Worm (Caenorhabditis elegans): ENCODE results near the gene C30G7.5.

The C30G7.5 gene

ce11 chrV:14954633-14955032 lies at the start of gene C30G7.5:
C30G7.5 (minus strand) TSS chrV:14954733.
- TF ChIP-seq lsy-2 (tag; optimal IDR thresholded peaks at IDR 0.05) = no peak

- TF ChIP-seq mab-5 (tag; optimal IDR thresholded peaks at IDR 0.05) (no peak), bed-3 (GFP tag; optimal IDR thresholded peaks at IDR 0.05) (peak; percentile 32), mls-2 (tag; optimal IDR thresholded peaks at IDR 0.05) (peak; percentile 80), lin-13 (tag; optimal IDR thresholded peaks at IDR 0.05) (peak; percentile 93), lin-32 (GFP tag; optimal IDR thresholded peaks at IDR 0.05) (no peak), cnd-1 (tag; optimal IDR thresholded peaks at IDR 0.05) (peak; percentile 40), ceh-43 (GFP tag; optimal IDR thresholded peaks at IDR 0.05) (no peak), unc-39 (tag; optimal IDR thresholded peaks at IDR 0.05) (no peak), snpc-4 (tag; optimal IDR thresholded peaks at IDR 0.05) (no peak), elt-3 (tag; optimal IDR thresholded peaks at IDR 0.05) (peak; percentile 11), zip-8 (tag; optimal IDR thresholded peaks at IDR 0.05) (no peak), mep-1 (tag; optimal IDR thresholded peaks at IDR 0.05) (peak; percentile 95), nhr-2 (tag; optimal IDR thresholded peaks at IDR 0.05) (peak; percentile 37), nhr-12 (tag; optimal IDR thresholded peaks at IDR 0.05) (no peak), M03D4.4 (tag; optimal IDR thresholded peaks at IDR 0.05) (no peak), blmp-1 (tag; optimal IDR thresholded peaks at IDR 0.05) (no peak), flh-1 (GFP tag; optimal IDR thresholded peaks at IDR 0.05) (no peak), drap-1 (GFP tag; optimal IDR thresholded peaks at IDR 0.05) (peak; percentile 92), hlh-1 (tag; optimal IDR thresholded peaks at IDR 0.05) (no peak), unc-62 (GFP tag; optimal IDR thresholded peaks at IDR 0.05) (peak; percentile 4), lsy-2 (tag; optimal IDR thresholded peaks at IDR 0.05) (peak; percentile 95), elt-1 (tag; optimal IDR thresholded peaks at IDR 0.05; ENCODE audit: borderline replicate concordance, insufficient read depth) (no peak), sptf-1 (tag; optimal IDR thresholded peaks at IDR 0.05) (peak; percentile 86), ham-2 (GFP tag; optimal IDR thresholded peaks at IDR 0.05) (peak; percentile 15), tbx-8 (GFP tag; optimal IDR thresholded peaks at IDR 0.05) (peak; percentile 21), ceh-39 (tag; optimal IDR thresholded peaks at IDR 0.05) (peak; percentile 96), unc-120 (tag; optimal IDR thresholded peaks at IDR 0.05; ENCODE audit: poor library complexity, severe bottlenecking) (peak; percentile 94), nhr-76 (tag; optimal IDR thresholded peaks at IDR 0.05) (no peak), ztf-11 (tag; optimal IDR thresholded peaks at IDR 0.05) (no peak), ces-1 (GFP tag; optimal IDR thresholded peaks at IDR 0.05) (no peak), nhr-237 (tag; optimal IDR thresholded peaks at IDR 0.05) (peak; percentile 93), pha-4 (tag; optimal IDR thresholded peaks at IDR 0.05) (peak; percentile 83), ceh-83 (GFP tag; optimal IDR thresholded peaks at IDR 0.05) (peak; percentile 51), nhr-28 (tag; optimal IDR thresholded peaks at IDR 0.05) (peak; percentile 9), sem-2 (GFP tag; optimal IDR thresholded peaks at IDR 0.05) (no peak)
Measured at ce11 chrV:15002184-15002690, 47.7 kb upstream of the C30G7.5 start, which contains the start of the genes fib-1 and mut-15. fib-1 (minus strand) TSS chrV:15002223. mut-15 (plus strand) TSS chrV:15002543.

ce11 chrV:15001536-15001935 lies 47.0 kb upstream of the C30G7.5 start:
- TF ChIP-seq elt-3 (tag; optimal IDR thresholded peaks at IDR 0.05) (no peak), lin-13 (tag; optimal IDR thresholded peaks at IDR 0.05) (no peak), drap-1 (GFP tag; optimal IDR thresholded peaks at IDR 0.05) (peak; percentile 6)

- TF ChIP-seq ceh-43 (GFP tag; optimal IDR thresholded peaks at IDR 0.05) = no peak
Measured at ce11 chrV:15000055-15000704, 45.6 kb upstream of the C30G7.5 start, which contains the start of gene rps-16. rps-16 (minus strand) TSS chrV:15000541.

Measured in whole organism, mixed stage, embryonic.